Fruit fly (Drosophila melanogaster) whole organism, prepupa: Measurements from ENCODE around the gene Sdhaf3.

ENCODE experiments used
- CG10631 ChIP-seq: fragments of 200-800 bp; sonication (Bioruptor generic); optimal IDR thresholded peaks from 2 replicates; lab custom pipeline; 2016; ENCODE audit warnings: missing biosample characterization, missing genetic modification characterization
- CG11294 ChIP-seq: fragments of 200-800 bp; sonication (Bioruptor generic); IDR thresholded peaks from 2 replicates; pipeline ENCODE4 v1.3.6; 2022; ENCODE audit warnings: missing biosample characterization, missing genetic modification characterization
- CG11762 ChIP-seq: fragments of 200-800 bp; sonication (Bioruptor generic); optimal IDR thresholded peaks from 3 replicates; lab custom pipeline; 2016; ENCODE audit warnings: missing biosample characterization, missing genetic modification characterization; ENCODE audit not compliant: insufficient read depth
- CG11902 ChIP-seq: fragments of 200-800 bp; sonication (Bioruptor generic); optimal IDR thresholded peaks from 3 replicates; lab custom pipeline; 2016; ENCODE audit warnings: missing biosample characterization, missing genetic modification characterization
- CG15336 ChIP-seq: fragments of 200-800 bp; sonication (Bioruptor generic); IDR thresholded peaks from 2 replicates; pipeline ENCODE4 v1.3.6; 2022; ENCODE audit warnings: missing biosample characterization, missing genetic modification characterization
- CG16779 ChIP-seq: fragments of 200-800 bp; sonication (Bioruptor generic); optimal IDR thresholded peaks from 3 replicates; lab custom pipeline; 2017; ENCODE audit warnings: missing biosample characterization, mild to moderate bottlenecking, missing genetic modification characterization
- CG31627 ChIP-seq: fragments of 200-800 bp; sonication (Bioruptor generic); optimal IDR thresholded peaks from 3 replicates; lab custom pipeline; 2016; ENCODE audit warnings: missing biosample characterization, missing genetic modification characterization
- CG34406 ChIP-seq: fragments of 200-800 bp; sonication (Bioruptor generic); optimal IDR thresholded peaks from 3 replicates; lab custom pipeline; 2016; ENCODE audit warnings: missing biosample characterization, missing genetic modification characterization
- CG6163 ChIP-seq: fragments of 200-800 bp; sonication (Bioruptor generic); IDR thresholded peaks from 3 replicates; pipeline ENCODE4 v1.3.6; 2022; ENCODE audit warnings: missing biosample characterization, missing genetic modification characterization
- CG6792 ChIP-seq: fragments of 200-800 bp; sonication (Bioruptor generic); optimal IDR thresholded peaks from 3 replicates; lab custom pipeline; 2016; ENCODE audit warnings: missing biosample characterization, missing genetic modification characterization
- CG6808 ChIP-seq: fragments of 200-800 bp; sonication (Bioruptor generic); optimal IDR thresholded peaks from 3 replicates; lab custom pipeline; 2017; ENCODE audit warnings: missing biosample characterization, missing genetic modification characterization, mild to moderate bottlenecking, moderate library complexity, missing genetic modification reagents
- CG8319 ChIP-seq: fragments of 200-800 bp; sonication (Bioruptor generic); optimal IDR thresholded peaks from 3 replicates; lab custom pipeline; 2016; ENCODE audit warnings: missing biosample characterization, missing genetic modification characterization
- CG9139 ChIP-seq: fragments of 200-800 bp; sonication (Bioruptor generic); optimal IDR thresholded peaks from 3 replicates; lab custom pipeline; 2017; ENCODE audit warnings: missing biosample characterization, mild to moderate bottlenecking, missing genetic modification characterization
- Eip78C ChIP-seq: fragments of 200-800 bp; sonication (Bioruptor generic); peaks from one replicate; lab custom pipeline; 2016; ENCODE audit warnings: missing biosample characterization, missing genetic modification characterization
- Eip93F ChIP-seq: fragments of 200-800 bp; sonication (Bioruptor generic); optimal IDR thresholded peaks from 2 replicates; lab custom pipeline; 2016; ENCODE audit warnings: missing biosample characterization, mild to moderate bottlenecking, missing genetic modification characterization
- Ets96B ChIP-seq: fragments of 200-800 bp; optimal IDR thresholded peaks from 2 replicates; lab custom pipeline; 2019; ENCODE audit warnings: missing biosample characterization, mild to moderate bottlenecking, missing genetic modification characterization, moderate library complexity
- Hr38 ChIP-seq: sonication (Bioruptor generic); optimal IDR thresholded peaks from 2 replicates; lab custom pipeline; 2016; ENCODE audit warnings: missing biosample characterization, missing genetic modification characterization
- Hr4 ChIP-seq: fragments of 200-800 bp; sonication (Bioruptor generic); optimal IDR thresholded peaks from 3 replicates; lab custom pipeline; 2016; ENCODE audit warnings: missing biosample characterization, missing genetic modification characterization
- OdsH ChIP-seq: fragments of 200-800 bp; sonication (Bioruptor generic); optimal IDR thresholded peaks from 3 replicates; lab custom pipeline; 2016; ENCODE audit warnings: missing biosample characterization, missing genetic modification characterization
- Sox15 ChIP-seq: fragments of 200-800 bp; sonication (Bioruptor generic); optimal IDR thresholded peaks from 3 replicates; lab custom pipeline; 2016; ENCODE audit warnings: missing biosample characterization, missing genetic modification characterization
- acj6 ChIP-seq: fragments of 200-800 bp; sonication (Bioruptor generic); optimal IDR thresholded peaks from 3 replicates; lab custom pipeline; 2016; ENCODE audit warnings: missing biosample characterization, missing genetic modification characterization
- dac ChIP-seq: fragments of 200-800 bp; sonication (Bioruptor generic); optimal IDR thresholded peaks from 2 replicates; lab custom pipeline; 2017; ENCODE audit warnings: missing biosample characterization, mild to moderate bottlenecking, missing genetic modification characterization
- dsx ChIP-seq: fragments of 200-800 bp; optimal IDR thresholded peaks from 3 replicates; lab custom pipeline; 2019; ENCODE audit warnings: missing biosample characterization, mild to moderate bottlenecking, missing genetic modification characterization, moderate library complexity; ENCODE audit not compliant: poor library complexity, severe bottlenecking
- eg ChIP-seq: fragments of 200-800 bp; sonication (Bioruptor generic); IDR thresholded peaks from 3 replicates; pipeline ENCODE4 v1.3.6; 2022; ENCODE audit warnings: missing biosample characterization, missing genetic modification characterization
- esn ChIP-seq: fragments of 200-800 bp; sonication (Bioruptor generic); optimal IDR thresholded peaks from 2 replicates; lab custom pipeline; 2016; ENCODE audit warnings: missing biosample characterization, mild to moderate bottlenecking, missing genetic modification characterization, moderate library complexity
- fd59A ChIP-seq: fragments of 200-800 bp; sonication (Bioruptor generic); optimal IDR thresholded peaks from 2 replicates; lab custom pipeline; 2017; ENCODE audit warnings: missing biosample characterization, mild to moderate bottlenecking, missing genetic modification characterization, missing genetic modification reagents
- fkh ChIP-seq: fragments of 200-800 bp; sonication (Bioruptor generic); optimal IDR thresholded peaks from 3 replicates; lab custom pipeline; 2017; ENCODE audit warnings: missing biosample characterization, mild to moderate bottlenecking, missing genetic modification characterization, moderate library complexity
- net ChIP-seq: fragments of 200-800 bp; sonication (Bioruptor generic); optimal IDR thresholded peaks from 3 replicates; lab custom pipeline; 2016; ENCODE audit warnings: missing biosample characterization, missing genetic modification characterization
- spab ChIP-seq: fragments of 200-800 bp; sonication (Bioruptor generic); optimal IDR thresholded peaks from 2 replicates; lab custom pipeline; 2017; ENCODE audit warnings: missing biosample characterization, mild to moderate bottlenecking, missing genetic modification characterization, missing genetic modification reagents
- ss ChIP-seq, 2 experiments: fragments of 200-800 bp; sonication (Bioruptor generic); optimal IDR thresholded peaks; 2 replicates in 1 of 2; 3 replicates in 1 of 2; lab custom pipeline; 2017 to 2018; ENCODE audit warnings: mild to moderate bottlenecking in 2 of 2, missing biosample characterization in 2 of 2, missing genetic modification characterization in 2 of 2, moderate library complexity in 1 of 2
- svp ChIP-seq: fragments of 200-800 bp; sonication (Bioruptor generic); peaks from one replicate; lab custom pipeline; 2016; ENCODE audit warnings: missing biosample characterization, missing genetic modification characterization
- vri ChIP-seq: fragments of 200-800 bp; sonication (Bioruptor generic); optimal IDR thresholded peaks from 3 replicates; lab custom pipeline; 2016; ENCODE audit warnings: missing biosample characterization, mild to moderate bottlenecking, missing genetic modification characterization

Gene Sdhaf3

DNA sequence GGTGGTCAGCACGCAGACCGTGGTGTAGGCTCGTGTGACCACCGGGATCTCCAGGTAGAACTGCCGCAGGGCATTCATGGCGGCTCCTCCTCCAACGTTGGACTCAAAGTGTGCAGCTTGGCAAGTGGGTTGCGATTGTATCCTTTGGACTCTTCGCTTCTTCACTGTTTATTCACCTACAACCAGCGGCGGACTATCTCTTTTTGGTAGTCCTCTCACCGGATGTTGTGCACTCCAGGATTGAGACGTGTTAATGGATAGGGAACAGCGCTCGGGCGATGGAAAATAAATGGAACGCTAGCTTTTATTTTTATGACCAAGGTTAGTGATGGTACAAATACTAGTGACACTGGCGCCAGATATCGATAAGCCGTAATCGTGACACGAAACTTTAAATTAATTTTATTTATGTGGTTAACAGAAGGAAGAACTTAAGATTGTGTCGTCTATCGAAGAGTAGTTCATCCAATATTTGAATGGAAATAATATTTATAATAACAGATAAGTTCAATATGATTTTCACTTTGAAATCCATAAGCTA, 1.7 kb upstream of the Sdhaf3 start, which contains the start of gene Der-2:
Gene Der-2 (minus strand): TSS at position 347 of the 541 bp plus-strand sequence.
- no peak for TF ChIP-seq vri
- peak; percentile 25 for TF ChIP-seq Eip78C (GFP tag; lab: Kevin White, UChicago)

DNA sequence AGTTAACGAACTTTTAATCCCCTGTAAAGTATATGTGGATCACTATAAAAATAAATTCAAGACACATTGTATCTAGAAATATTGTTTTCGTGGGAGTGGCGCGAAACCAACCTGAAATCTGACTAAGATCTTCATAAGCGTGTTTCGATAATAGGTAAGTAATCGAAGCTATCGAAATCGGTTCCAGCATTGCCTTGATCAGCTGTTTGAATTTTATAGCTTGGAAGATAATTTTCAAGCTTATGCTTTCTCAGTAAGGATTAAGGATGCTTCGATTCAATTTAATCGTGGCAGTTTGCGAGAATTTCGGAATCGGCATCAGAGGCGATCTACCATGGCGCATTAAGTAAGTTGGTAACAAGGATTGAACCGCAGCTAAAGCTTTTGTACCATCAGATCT, 1.3 kb downstream of the Sdhaf3 start, which contains the start of gene Dhfr:
Gene Dhfr (plus strand): TSS at position 173 of the 400 bp plus-strand sequence.
- TF ChIP-seq ss (GFP tag; optimal IDR thresholded peaks at IDR 0.05; lab: Kevin White, UChicago) (no peak), CG9139 (no peak), esn (GFP tag; lab: Kevin White, UChicago) (no peak), Eip78C (GFP tag; lab: Kevin White, UChicago) (peak; percentile 12)

DNA sequence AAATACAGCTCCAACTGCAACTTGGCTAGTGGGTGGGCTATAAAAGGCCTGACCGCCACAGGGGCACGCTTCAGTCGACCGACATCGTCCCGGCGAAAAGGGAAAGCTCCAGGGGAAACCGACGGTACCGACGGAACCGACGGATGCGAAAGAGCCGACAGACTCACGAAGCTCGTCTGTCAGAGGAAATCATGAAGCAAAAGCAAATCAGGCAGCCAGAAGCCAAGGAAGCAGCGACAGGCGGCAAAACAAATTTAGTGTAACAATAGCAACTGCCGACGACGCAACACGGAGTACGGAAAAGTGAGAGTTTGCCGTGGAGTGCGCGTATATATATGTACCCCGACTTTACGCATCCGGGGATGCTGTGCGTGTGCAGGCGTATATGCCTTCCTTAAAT, 5.2 kb downstream of the Sdhaf3 start, which contains the start of gene Gyc89Db:
Gene Gyc89Db (plus strand): TSS at position 78 of the 400 bp plus-strand sequence.
- TF ChIP-seq OdsH (GFP tag; lab: Kevin White, UChicago) (no peak), CG11294 (GFP tag; lab: Robert Waterston, UW) (no peak), CG16779 (no peak), vri (no peak), Sox15 (GFP tag; lab: Kevin White, UChicago) (no peak), CG8319 (GFP tag; lab: Kevin White, UChicago) (no peak), ss (GFP tag; optimal IDR thresholded peaks at IDR 0.05; lab: Kevin White, UChicago) (no peak), CG6808 (GFP tag; lab: Kevin White, UChicago) (no peak)
- TF ChIP-seq, all 60 proteins: peak for 0

DNA sequence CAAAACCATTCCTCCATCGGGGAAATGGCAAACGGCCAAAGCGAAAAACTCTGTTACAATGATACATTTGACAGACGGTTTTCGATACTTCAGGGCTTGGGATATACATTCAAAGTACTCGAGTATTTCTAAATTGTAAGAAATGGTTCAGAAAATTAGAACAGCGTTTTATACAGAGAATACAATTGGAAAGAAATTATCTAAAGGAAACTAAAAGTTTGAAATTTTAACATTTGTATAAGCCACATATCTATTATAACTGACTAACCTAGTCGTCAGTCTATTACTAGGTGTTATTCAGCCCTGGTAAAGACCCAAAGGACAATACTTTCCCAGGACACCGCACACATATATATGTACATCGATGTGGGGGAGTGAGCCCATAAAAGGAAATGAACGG, 5.8 kb downstream of the Sdhaf3 start:
- peak; percentile 75 for TF ChIP-seq Eip78C (GFP tag; lab: Kevin White, UChicago)
- no peak for TF ChIP-seq net (GFP tag; lab: Kevin White, UChicago)

DNA sequence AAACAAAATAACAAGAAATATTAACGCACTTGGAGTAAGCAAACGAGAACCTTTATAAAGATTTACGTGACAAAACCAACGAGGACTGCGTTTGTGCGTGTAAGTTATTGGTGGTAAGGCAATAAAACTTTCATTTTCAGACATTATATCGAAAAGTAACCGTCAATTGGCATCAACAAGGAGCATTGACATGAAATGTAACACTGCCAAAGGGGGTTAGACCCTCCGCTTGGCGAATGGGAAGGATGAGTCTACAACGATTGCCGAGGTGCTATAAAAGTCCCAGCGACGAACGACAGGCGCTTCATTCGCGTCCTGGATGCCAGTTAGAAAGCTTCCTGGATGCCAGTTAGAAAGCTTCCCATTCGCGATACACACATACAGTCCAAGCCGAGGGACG, 10.0 kb downstream of the Sdhaf3 start, which contains the start of gene Gyc89Da:
Gene Gyc89Da (plus strand): TSS at position 301 of the 400 bp plus-strand sequence.
- no peak for TF ChIP-seq CG31627 (GFP tag; lab: Kevin White, UChicago)
- TF ChIP-seq CG11902 = no peak
- TF ChIP-seq, all 60 proteins: peak for 0

DNA sequence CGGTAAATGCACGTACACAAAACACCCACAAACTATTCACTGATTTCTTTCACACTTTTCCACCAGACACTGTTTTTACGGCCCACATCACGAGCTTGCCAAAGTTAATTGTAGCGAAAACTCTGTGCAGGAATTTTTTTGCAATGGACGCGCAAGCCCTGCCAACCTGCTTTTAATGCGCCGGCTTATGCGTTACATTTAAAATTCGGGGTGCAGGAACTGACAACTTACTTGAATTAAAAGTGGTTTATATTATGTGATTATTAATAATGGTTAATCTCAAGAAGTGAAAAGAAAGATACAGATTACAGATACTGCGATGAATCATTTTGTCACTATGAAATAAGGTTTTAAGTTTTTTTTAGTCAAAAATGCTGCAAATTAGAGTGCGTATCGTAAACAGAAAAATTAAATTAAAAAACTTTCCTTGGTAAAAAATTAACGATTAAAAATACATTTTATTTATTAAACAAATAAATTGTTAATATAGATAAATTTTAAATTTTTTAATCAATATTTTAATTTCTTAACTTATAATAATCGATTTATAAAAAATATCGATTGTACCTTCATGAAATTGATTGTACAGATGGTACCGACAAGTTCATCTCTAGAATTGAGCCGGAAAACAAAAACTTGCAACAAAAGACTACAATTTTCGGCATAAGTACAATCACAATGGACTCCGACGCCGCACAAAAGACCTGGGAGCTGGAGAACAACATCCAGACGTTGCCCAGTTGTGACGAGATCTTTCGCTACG, 12.6 kb downstream of the Sdhaf3 start, which contains the start of the genes CG42232 and CSN5:
Gene CG42232 (minus strand): TSS at position 163 of the 763 bp plus-strand sequence.
Gene CSN5 (plus strand): TSS at position 599 of the 763 bp plus-strand sequence.
- TF ChIP-seq CG11762 (GFP tag; lab: Kevin White, UChicago) (peak; percentile 3), Eip93F (GFP tag; lab: Kevin White, UChicago) (no peak), CG11902 (peak; percentile 18), CG6163 (GFP tag; lab: Robert Waterston, UW) (peak; percentile 35; the same call in 1 of the 3 replicates), CG6792 (GFP tag; lab: Kevin White, UChicago) (peak; percentile 57), Sox15 (GFP tag; lab: Kevin White, UChicago) (peak; percentile 54)

DNA sequence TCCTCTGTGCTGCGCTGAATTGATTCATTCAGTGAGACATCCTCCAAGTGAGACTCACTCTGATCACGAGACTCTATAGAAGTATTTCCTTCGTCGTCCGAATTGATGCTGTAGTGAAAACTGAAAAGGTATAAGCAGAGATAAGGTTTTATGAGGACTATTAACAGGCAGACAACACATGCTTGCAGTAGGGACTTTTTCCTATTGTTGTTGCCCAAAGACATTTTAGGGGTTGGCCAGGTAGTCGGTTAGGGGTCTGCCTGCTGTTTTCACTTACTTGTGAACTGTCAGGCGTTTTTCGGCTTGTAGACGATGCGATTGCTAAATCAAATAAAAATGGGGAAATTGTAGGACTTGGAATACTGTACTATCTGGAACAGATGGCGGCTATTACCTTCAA, 13.7 kb downstream of the Sdhaf3 start:
- TF ChIP-seq fd59A (no peak), Ets96B (no peak), fkh (GFP tag; lab: Kevin White, UChicago) (no peak), CG15336 (GFP tag; lab: Robert Waterston, UW) (no peak), ss (GFP tag; optimal IDR thresholded peaks at IDR 0.05; lab: Kevin White, UChicago) (no peak), eg (GFP tag; lab: Robert Waterston, UW) (no peak), Hr38 (GFP tag; lab: Kevin White, UChicago) (no peak), vri (no peak), svp (GFP tag; lab: Kevin White, UChicago) (no peak), CG8319 (GFP tag; lab: Kevin White, UChicago) (no peak), CG34406 (GFP tag; lab: Kevin White, UChicago) (no peak), Eip93F (GFP tag; lab: Kevin White, UChicago) (no peak), spab (no peak), dac (GFP tag; lab: Kevin White, UChicago) (no peak), CG10631 (no peak), CG11762 (GFP tag; lab: Kevin White, UChicago) (no peak), dsx (GFP tag; lab: Kevin White, UChicago) (no peak), Hr4 (GFP tag; lab: Kevin White, UChicago) (no peak), acj6 (GFP tag; lab: Kevin White, UChicago) (no peak), CG6792 (GFP tag; lab: Kevin White, UChicago) (no peak)
